Worm (Caenorhabditis elegans) whole organism, late embryonic: Measurements from ENCODE around the gene ncr-1.

Experiments used
- C08G9.2 ChIP-seq: sonication (generic microtip); optimal IDR thresholded peaks from 2 replicates; lab custom pipeline; 2016; ENCODE audit warnings: mild to moderate bottlenecking, missing genetic modification characterization, moderate library complexity, missing compliant biosample characterization
- F13H6.1 ChIP-seq: sonication (generic microtip); optimal IDR thresholded peaks from 2 replicates; lab custom pipeline; 2016; ENCODE audit warnings: missing genetic modification characterization, missing compliant biosample characterization
- K09A11.1 ChIP-seq: sonication (generic microtip); optimal IDR thresholded peaks from 2 replicates; lab custom pipeline; 2017; ENCODE audit warnings: antibody characterized with exemption, mild to moderate bottlenecking, missing genetic modification characterization, missing compliant biosample characterization; ENCODE audit not compliant: insufficient read depth
- T23F11.4 ChIP-seq: fragments of 200-800 bp; sonication (Bioruptor generic); optimal IDR thresholded peaks from 2 replicates; lab custom pipeline; 2018; ENCODE audit warnings: mild to moderate bottlenecking, missing genetic modification characterization, missing compliant biosample characterization
- ceh-14 ChIP-seq: sonication (generic microtip); optimal IDR thresholded peaks from 2 replicates; lab custom pipeline; 2016; ENCODE audit warnings: missing genotype, missing genetic modification characterization, missing compliant biosample characterization
- ceh-19 ChIP-seq: fragments of 200-800 bp; sonication (Bioruptor generic); optimal IDR thresholded peaks from 2 replicates; lab custom pipeline; 2018; ENCODE audit warnings: mild to moderate bottlenecking, missing genetic modification characterization, missing compliant biosample characterization
- ceh-2 ChIP-seq: sonication (generic microtip); optimal IDR thresholded peaks from 2 replicates; lab custom pipeline; 2016; ENCODE audit warnings: missing genotype, missing genetic modification characterization, missing compliant biosample characterization
- ceh-22 ChIP-seq: sonication (generic microtip); optimal IDR thresholded peaks from 2 replicates; lab custom pipeline; 2017; ENCODE audit warnings: missing biosample characterization, missing genetic modification characterization
- ceh-30 ChIP-seq: fragments of 150-350 bp; optimal IDR thresholded peaks from 2 replicates; lab custom pipeline; 2014; ENCODE audit warnings: missing biosample characterization, missing genetic modification characterization
- ceh-48 ChIP-seq: sonication (generic microtip); optimal IDR thresholded peaks from 2 replicates; lab custom pipeline; 2016; ENCODE audit warnings: missing genetic modification characterization, inconsistent platforms, missing compliant biosample characterization
- ceh-6 ChIP-seq: fragments of 200-800 bp; sonication (Bioruptor generic); optimal IDR thresholded peaks from 2 replicates; lab custom pipeline; 2018; ENCODE audit warnings: mild to moderate bottlenecking, missing genetic modification characterization, missing compliant biosample characterization
- che-1 ChIP-seq: sonication (generic microtip); optimal IDR thresholded peaks from 2 replicates; lab custom pipeline; 2016; ENCODE audit warnings: mild to moderate bottlenecking, missing genetic modification characterization, missing compliant biosample characterization
- dve-1 ChIP-seq: sonication (generic microtip); optimal IDR thresholded peaks from 2 replicates; lab custom pipeline; 2017; ENCODE audit warnings: antibody characterized with exemption, mild to moderate bottlenecking, missing genetic modification characterization, missing compliant biosample characterization
- elt-4 ChIP-seq: sonication (generic microtip); optimal IDR thresholded peaks from 2 replicates; lab custom pipeline; 2016; ENCODE audit warnings: missing genetic modification characterization, missing compliant biosample characterization
- ets-4 ChIP-seq: sonication (generic microtip); optimal IDR thresholded peaks from 2 replicates; lab custom pipeline; 2016; ENCODE audit warnings: missing genetic modification characterization, missing compliant biosample characterization
- fax-1 ChIP-seq: sonication (generic microtip); optimal IDR thresholded peaks from 2 replicates; lab custom pipeline; 2016; ENCODE audit warnings: missing genotype, missing genetic modification characterization, missing compliant biosample characterization
- fkh-10 ChIP-seq: fragments of 150-350 bp; optimal IDR thresholded peaks from 2 replicates; lab custom pipeline; 2014; ENCODE audit warnings: missing biosample characterization, missing genetic modification reagents, missing genetic modification characterization
- fkh-6 ChIP-seq: sonication (generic microtip); optimal IDR thresholded peaks from 2 replicates; lab custom pipeline; 2016; ENCODE audit warnings: missing genetic modification characterization, missing compliant biosample characterization
- gmeb-2 ChIP-seq: sonication (generic microtip); optimal IDR thresholded peaks from 2 replicates; lab custom pipeline; 2016; ENCODE audit warnings: missing genetic modification characterization, inconsistent platforms, missing compliant biosample characterization
- hlh-13 ChIP-seq: fragments of 200-800 bp; sonication (Bioruptor generic); optimal IDR thresholded peaks from 2 replicates; lab custom pipeline; 2018; ENCODE audit warnings: mild to moderate bottlenecking, missing genetic modification characterization, missing compliant biosample characterization
- hlh-15 ChIP-seq: sonication (generic microtip); optimal IDR thresholded peaks from 2 replicates; lab custom pipeline; 2016; ENCODE audit warnings: missing genetic modification characterization, missing compliant biosample characterization
- hlh-6 ChIP-seq: sonication (generic microtip); optimal IDR thresholded peaks from 2 replicates; lab custom pipeline; 2016; ENCODE audit warnings: missing genotype, missing genetic modification characterization, missing compliant biosample characterization
- madf-2 ChIP-seq: sonication (generic microtip); optimal IDR thresholded peaks from 2 replicates; lab custom pipeline; 2017; ENCODE audit warnings: missing genetic modification characterization, missing compliant biosample characterization
- mec-3 ChIP-seq: sonication (generic microtip); optimal IDR thresholded peaks from 2 replicates; lab custom pipeline; 2016; ENCODE audit warnings: borderline replicate concordance, missing genetic modification characterization, missing compliant biosample characterization
- nfya-1 ChIP-seq: sonication (generic microtip); optimal IDR thresholded peaks from 2 replicates; lab custom pipeline; 2017; ENCODE audit warnings: missing genetic modification characterization, mild to moderate bottlenecking, missing compliant biosample characterization, antibody characterized with exemption, moderate library complexity
- odd-2 ChIP-seq: sonication (generic microtip); optimal IDR thresholded peaks from 2 replicates; lab custom pipeline; 2017; ENCODE audit warnings: antibody characterized with exemption, mild to moderate bottlenecking, missing genetic modification characterization, missing compliant biosample characterization
- pag-3 ChIP-seq: sonication (generic microtip); optimal IDR thresholded peaks from 2 replicates; lab custom pipeline; 2016; ENCODE audit warnings: missing compliant biosample characterization, missing genetic modification characterization, borderline replicate concordance
- pat-9 ChIP-seq: fragments of 200-800 bp; sonication (Bioruptor generic); optimal IDR thresholded peaks from 2 replicates; lab custom pipeline; 2018; ENCODE audit warnings: mild to moderate bottlenecking, missing genetic modification characterization, moderate library complexity, missing compliant biosample characterization
- pax-1 ChIP-seq: fragments of 150-350 bp; optimal IDR thresholded peaks from 2 replicates; lab custom pipeline; 2014; ENCODE audit warnings: missing biosample characterization, missing genetic modification characterization
- pros-1 ChIP-seq: fragments of 150-350 bp; optimal IDR thresholded peaks from 2 replicates; lab custom pipeline; 2014; ENCODE audit warnings: missing biosample characterization, missing genetic modification reagents, missing genetic modification characterization
- ref-2 ChIP-seq: sonication (generic microtip); optimal IDR thresholded peaks from 2 replicates; lab custom pipeline; 2016; ENCODE audit warnings: missing genetic modification characterization, missing compliant biosample characterization
- rnt-1 ChIP-seq: sonication (generic microtip); optimal IDR thresholded peaks from 2 replicates; lab custom pipeline; 2016; ENCODE audit warnings: missing genetic modification characterization, missing compliant biosample characterization
- sdc-2 ChIP-seq: sonication (generic microtip); optimal IDR thresholded peaks from 2 replicates; lab custom pipeline; 2016; ENCODE audit warnings: missing genotype, missing genetic modification characterization, missing compliant biosample characterization
- sox-4 ChIP-seq: sonication (generic microtip); optimal IDR thresholded peaks from 2 replicates; lab custom pipeline; 2017; ENCODE audit warnings: mild to moderate bottlenecking, missing genetic modification characterization, inconsistent platforms, missing compliant biosample characterization
- tbx-2 ChIP-seq: sonication (generic microtip); optimal IDR thresholded peaks from 2 replicates; lab custom pipeline; 2016; ENCODE audit warnings: missing genetic modification characterization, missing compliant biosample characterization
- tbx-7 ChIP-seq: sonication (generic microtip); optimal IDR thresholded peaks from 2 replicates; lab custom pipeline; 2016; ENCODE audit warnings: missing genotype, missing genetic modification characterization, missing compliant biosample characterization
- unc-42 ChIP-seq: sonication (generic microtip); optimal IDR thresholded peaks from 2 replicates; lab custom pipeline; 2016; ENCODE audit warnings: missing genotype, missing genetic modification characterization, missing compliant biosample characterization
- zip-5 ChIP-seq: sonication (generic microtip); optimal IDR thresholded peaks from 2 replicates; lab custom pipeline; 2016; ENCODE audit warnings: missing genetic modification characterization, missing compliant biosample characterization

Gene ncr-1

ce11 chrX:4503259-4503658, 14.6 kb upstream of the ncr-1 start:
- TF ChIP-seq ceh-22: no peak
- TF ChIP-seq hlh-6: no peak
- no peak for TF ChIP-seq elt-4 (tag; lab: Kevin White, UChicago)
- no peak for TF ChIP-seq sox-4 (tag; lab: Kevin White, UChicago)
- no peak for TF ChIP-seq che-1
- no peak for TF ChIP-seq ceh-30 (tag; lab: Kevin White, UChicago)
- TF ChIP-seq mec-3: no peak
- TF ChIP-seq pat-9 (tag; lab: Kevin White, UChicago): no peak
- TF ChIP-seq nfya-1: no peak

- no peak for TF ChIP-seq fkh-6
- TF ChIP-seq fkh-10: no peak
- no peak for TF ChIP-seq T23F11.4 (GFP tag; lab: Kevin White, UChicago)
- TF ChIP-seq ceh-22: no peak
- TF ChIP-seq madf-2 (tag; lab: Kevin White, UChicago): no peak
- no peak for TF ChIP-seq K09A11.1 (tag; lab: Kevin White, UChicago)
- TF ChIP-seq ceh-14 (tag; lab: Kevin White, UChicago): no peak
- TF ChIP-seq ets-4: no peak
- no peak for TF ChIP-seq odd-2 (tag; lab: Kevin White, UChicago)
- TF ChIP-seq ceh-48 (tag; lab: Kevin White, UChicago): no peak
- TF ChIP-seq gmeb-2 (tag; lab: Kevin White, UChicago): no peak
- TF ChIP-seq pat-9 (tag; lab: Kevin White, UChicago): no peak
- no peak for TF ChIP-seq fax-1 (tag; lab: Kevin White, UChicago)
- no peak for TF ChIP-seq pros-1 (tag; lab: Kevin White, UChicago)
- no peak for TF ChIP-seq ref-2
- TF ChIP-seq hlh-6: no peak
- no peak for TF ChIP-seq ceh-6 (GFP tag; lab: Kevin White, UChicago)
These were observed 13.4 kb upstream of the ncr-1 start for ce11 chrX:4502039-4502438.

- no peak for TF ChIP-seq ets-4
- no peak for TF ChIP-seq unc-42 (tag; lab: Kevin White, UChicago)
- TF ChIP-seq tbx-2: no peak
- TF ChIP-seq fkh-6: no peak
- TF ChIP-seq che-1: no peak
- TF ChIP-seq pax-1 (tag; lab: Kevin White, UChicago): no peak
- no peak for TF ChIP-seq zip-5 (tag; lab: Kevin White, UChicago)
- no peak for TF ChIP-seq hlh-15
- no peak for TF ChIP-seq ceh-2 (tag; lab: Kevin White, UChicago)
- no peak for TF ChIP-seq tbx-7 (tag; lab: Kevin White, UChicago)
- TF ChIP-seq F13H6.1 (tag; lab: Kevin White, UChicago): no peak
- TF ChIP-seq nfya-1: no peak
- no peak for TF ChIP-seq K09A11.1 (tag; lab: Kevin White, UChicago)
- no peak for TF ChIP-seq hlh-13 (GFP tag; lab: Kevin White, UChicago)
- TF ChIP-seq dve-1 (tag; lab: Kevin White, UChicago): no peak
- TF ChIP-seq sox-4 (tag; lab: Kevin White, UChicago): no peak
- TF ChIP-seq ceh-19 (GFP tag; lab: Kevin White, UChicago): no peak
These were observed 11.8 kb upstream of the ncr-1 start for ce11 chrX:4500499-4500898.

DNA sequence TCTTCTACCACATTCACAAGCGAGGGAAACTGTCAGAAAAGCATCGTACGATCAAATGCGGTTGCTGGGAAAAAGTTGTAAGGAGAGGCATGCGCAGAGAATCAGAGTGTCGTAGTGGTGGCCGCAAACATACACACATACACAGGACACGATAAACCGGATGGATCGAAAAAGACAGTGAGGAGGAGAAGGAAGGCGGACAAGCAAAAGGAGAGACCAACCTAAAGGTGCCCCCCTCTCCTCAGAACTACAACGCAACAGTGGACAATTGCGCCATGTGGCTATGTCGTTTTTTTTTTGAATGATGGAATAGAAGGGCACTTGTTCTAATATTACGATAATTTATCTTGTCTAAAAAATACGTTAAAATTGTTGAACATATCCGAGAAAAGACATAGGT, 9.8 kb upstream of the ncr-1 start:
- TF ChIP-seq C08G9.2: peak; percentile 21
- no peak for TF ChIP-seq zip-5 (tag; lab: Kevin White, UChicago)
- peak; percentile 16 for TF ChIP-seq rnt-1 (tag; lab: Kevin White, UChicago)
- no peak for TF ChIP-seq pag-3
- no peak for TF ChIP-seq elt-4 (tag; lab: Kevin White, UChicago)
- TF ChIP-seq sdc-2 (tag; lab: Kevin White, UChicago): peak; percentile 4
